Fruit fly (Drosophila melanogaster) whole organism, adult: ENCODE results near the gene blot.

Source experiments
- CG11617 ChIP-seq: fragments of 200-800 bp; sonication (Bioruptor generic); optimal IDR thresholded peaks from 2 replicates; lab custom pipeline; 2017; ENCODE audit warnings: mild to moderate bottlenecking, missing biosample characterization, missing genetic modification reagents, missing genetic modification characterization
- CG12768 ChIP-seq: fragments of 200-800 bp; sonication (Bioruptor generic); optimal IDR thresholded peaks from 2 replicates; lab custom pipeline; 2017; ENCODE audit warnings: missing biosample characterization, missing genetic modification characterization, mild to moderate bottlenecking, moderate library complexity, missing genetic modification reagents
- CG14711 ChIP-seq: fragments of 200-800 bp; sonication (Bioruptor generic); optimal IDR thresholded peaks from 2 replicates; lab custom pipeline; 2018; ENCODE audit warnings: missing biosample characterization, mild to moderate bottlenecking, missing genetic modification characterization, moderate library complexity
- CG1620 ChIP-seq: fragments of 200-800 bp; sonication (Bioruptor generic); optimal IDR thresholded peaks from 2 replicates; lab custom pipeline; 2016; ENCODE audit warnings: missing biosample characterization, missing genetic modification characterization
- CG5204 ChIP-seq: fragments of 200-800 bp; sonication (Bioruptor generic); optimal IDR thresholded peaks from 2 replicates; lab custom pipeline; 2016; ENCODE audit warnings: missing biosample characterization, missing genetic modification characterization
- CG7045 ChIP-seq: fragments of 200-800 bp; sonication (Bioruptor generic); optimal IDR thresholded peaks from 2 replicates; lab custom pipeline; 2017; ENCODE audit warnings: missing biosample characterization, mild to moderate bottlenecking, missing genetic modification characterization
- Clk ChIP-seq: fragments of 200-800 bp; sonication (Bioruptor generic); optimal IDR thresholded peaks from 2 replicates; lab custom pipeline; 2017; ENCODE audit warnings: missing biosample characterization, missing genetic modification characterization
- Crg-1 ChIP-seq: fragments of 200-800 bp; sonication (Bioruptor generic); optimal IDR thresholded peaks from 2 replicates; lab custom pipeline; 2016; ENCODE audit warnings: missing biosample characterization, missing genetic modification characterization
- Hr96 ChIP-seq: fragments of 200-800 bp; sonication (Bioruptor generic); optimal IDR thresholded peaks from 2 replicates; lab custom pipeline; 2016; ENCODE audit warnings: missing biosample characterization, missing genetic modification characterization
- Mnt ChIP-seq: fragments of 200-800 bp; sonication (Bioruptor generic); optimal IDR thresholded peaks from 2 replicates; lab custom pipeline; 2016; ENCODE audit warnings: missing biosample characterization, mild to moderate bottlenecking, missing genetic modification characterization
- cic ChIP-seq: fragments of 200-800 bp; sonication (Bioruptor generic); optimal IDR thresholded peaks from 2 replicates; lab custom pipeline; 2017; ENCODE audit warnings: missing biosample characterization, mild to moderate bottlenecking, missing genetic modification characterization, moderate library complexity
- kay ChIP-seq: fragments of 200-800 bp; sonication (Bioruptor generic); peaks from one replicate; lab custom pipeline; 2016; ENCODE audit warnings: missing biosample characterization, missing genetic modification characterization, borderline replicate concordance
- tj ChIP-seq: fragments of 200-800 bp; sonication (Bioruptor generic); optimal IDR thresholded peaks from 3 replicates; lab custom pipeline; 2017; ENCODE audit warnings: missing biosample characterization, mild to moderate bottlenecking, missing genetic modification characterization, moderate library complexity
- toe ChIP-seq: fragments of 200-800 bp; sonication (Bioruptor generic); optimal IDR thresholded peaks from 2 replicates; lab custom pipeline; 2016; ENCODE audit warnings: missing biosample characterization, missing genetic modification characterization

DNA sequence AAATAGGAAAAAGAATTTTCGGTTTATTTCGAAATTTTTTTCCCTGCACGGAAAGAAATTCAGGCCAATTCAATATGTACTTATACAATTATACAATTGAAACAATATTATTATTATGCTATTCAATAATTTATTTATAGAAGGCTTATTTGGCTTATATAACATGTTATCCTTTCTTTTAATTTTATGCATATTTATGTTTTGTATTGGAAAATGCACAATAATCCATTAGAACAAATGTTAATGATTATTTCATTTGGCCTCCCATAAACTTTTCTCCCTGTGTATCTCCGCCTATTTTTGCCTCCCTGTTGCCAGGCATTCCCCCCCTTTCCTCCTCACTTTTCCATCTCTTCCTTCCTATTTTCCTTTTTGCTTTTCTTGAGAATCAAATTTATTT is 26.6 kb upstream of the blot start:
- TF ChIP-seq CG7045 (GFP tag; lab: Kevin White, UChicago) (no peak), CG1620 (no peak), toe (GFP tag; lab: Kevin White, UChicago) (no peak), kay (peak; percentile 5), Mnt (no peak), CG11617 (GFP tag; lab: Kevin White, UChicago) (no peak), CG14711 (tag; lab: Kevin White, UChicago) (no peak), tj (GFP tag; lab: Kevin White, UChicago) (no peak), Clk (GFP tag; lab: Kevin White, UChicago) (no peak), Crg-1 (GFP tag; lab: Kevin White, UChicago) (no peak), cic (no peak), Hr96 (GFP tag; lab: Kevin White, UChicago) (no peak), CG5204 (GFP tag; lab: Kevin White, UChicago) (no peak), CG12768 (no peak)
